Worm (Caenorhabditis elegans): ENCODE measurements around the gene chil-6.

- TF ChIP-seq unc-62 (GFP tag; optimal IDR thresholded peaks at IDR 0.05) (no peak), skn-1 (tag; optimal IDR thresholded peaks at IDR 0.05) (no peak), zag-1 (tag; optimal IDR thresholded peaks at IDR 0.05) (no peak), ama-1 (optimal IDR thresholded peaks at IDR 0.05) (no peak), elt-2 (tag; optimal IDR thresholded peaks at IDR 0.05) (no peak), unc-98 (GFP tag; IDR thresholded peaks at IDR 0.05) (no peak), jun-1 (tag; optimal IDR thresholded peaks at IDR 0.05) (no peak), swsn-7 (tag; optimal IDR thresholded peaks at IDR 0.05) (no peak)
These were observed 28.6 kb downstream of the chil-6 start, which contains the start of gene ZK938.1 for ce11 chrII:9829108-9829507.
